Worm (Caenorhabditis elegans) whole organism, L1 larva: ENCODE data around the gene lgc-31.

Experiments used
- C34B4.2 ChIP-seq: sonication (generic microtip); optimal IDR thresholded peaks from 2 replicates; lab custom pipeline; 2017; ENCODE audit warnings: mild to moderate bottlenecking, missing genetic modification characterization, missing compliant biosample characterization
- aha-1 ChIP-seq: fragments of 150-350 bp; optimal IDR thresholded peaks from 2 replicates; lab custom pipeline; 2014; ENCODE audit warnings: missing biosample characterization, missing genetic modification characterization
- blmp-1 ChIP-seq: fragments of 150-350 bp; optimal IDR thresholded peaks from 2 replicates; lab custom pipeline; 2014; ENCODE audit warnings: missing biosample characterization, missing genetic modification characterization
- ceh-63 ChIP-seq: fragments of 200-800 bp; sonication (Bioruptor generic); optimal IDR thresholded peaks from 2 replicates; lab custom pipeline; 2018; ENCODE audit warnings: mild to moderate bottlenecking, missing genetic modification characterization, missing compliant biosample characterization
- ceh-8 ChIP-seq: fragments of 200-800 bp; sonication (Bioruptor generic); optimal IDR thresholded peaks from 2 replicates; lab custom pipeline; 2018; ENCODE audit warnings: mild to moderate bottlenecking, missing genetic modification characterization, moderate library complexity, missing compliant biosample characterization
- ceh-82 ChIP-seq, 3 experiments: fragments of 150-350 bp in 1 of 3; sonication (generic microtip) in 2 of 3; optimal IDR thresholded peaks; 2 replicates each; lab custom pipeline; 2014 to 2017; ENCODE audit warnings: missing biosample characterization in 3 of 3, missing genetic modification characterization in 3 of 3
- efl-1 ChIP-seq, 4 experiments: fragments of 150-350 bp; optimal IDR thresholded peaks in 3 of 4; peaks in 1 of 4; 1 replicate in 1 of 4; 2 replicates in 3 of 4; lab custom pipeline; 2014; ENCODE audit warnings: missing biosample characterization in 2 of 4, missing genetic modification characterization in 2 of 4, missing genetic modification reagents in 2 of 4
- efl-3 ChIP-seq: fragments of 200-800 bp; sonication (Bioruptor generic); optimal IDR thresholded peaks from 2 replicates; lab custom pipeline; 2018; ENCODE audit warnings: mild to moderate bottlenecking, missing genetic modification characterization, missing compliant biosample characterization
- egl-27 ChIP-seq, 2 experiments: fragments of 150-350 bp in 1 of 2; sonication (generic microtip); optimal IDR thresholded peaks; 3 replicates each; lab custom pipeline; 2017 to 2018; ENCODE audit warnings: missing biosample characterization in 2 of 2, missing genetic modification characterization in 2 of 2, missing genetic modification reagents in 2 of 2
- elt-2 ChIP-seq: sonication (generic microtip); optimal IDR thresholded peaks from 2 replicates; lab custom pipeline; 2016; ENCODE audit warnings: missing genetic modification characterization, mild to moderate bottlenecking, inconsistent platforms, missing compliant biosample characterization, missing genetic modification reagents
- elt-3 ChIP-seq, 6 experiments: fragments of 150-350 bp in 1 of 6; sonication (generic microtip); optimal IDR thresholded peaks; 2 replicates each; lab custom pipeline; 2017 to 2018; ENCODE audit warnings: missing biosample characterization in 6 of 6, missing genetic modification characterization in 6 of 6, inconsistent platforms in 1 of 6
- fkh-10 ChIP-seq: sonication (generic microtip); optimal IDR thresholded peaks from 2 replicates; lab custom pipeline; 2017; ENCODE audit warnings: missing biosample characterization, missing genetic modification reagents, missing genetic modification characterization
- fkh-4 ChIP-seq: sonication (generic microtip); optimal IDR thresholded peaks from 2 replicates; lab custom pipeline; 2016; ENCODE audit warnings: missing compliant biosample characterization, missing genetic modification characterization, borderline replicate concordance
- fos-1 ChIP-seq: fragments of 150-350 bp; optimal IDR thresholded peaks from 2 replicates; lab custom pipeline; 2014; ENCODE audit warnings: missing biosample characterization, missing genetic modification characterization
- grh-1 ChIP-seq: fragments of 200-800 bp; sonication (Bioruptor generic); IDR thresholded peaks from 2 replicates; pipeline ENCODE4 v1.3.6; 2022; ENCODE audit warnings: missing genetic modification reagents, missing genetic modification characterization, missing compliant biosample characterization
- jun-1 ChIP-seq: fragments of 150-350 bp; optimal IDR thresholded peaks from 2 replicates; lab custom pipeline; 2014; ENCODE audit warnings: missing biosample characterization, missing genetic modification reagents, missing genetic modification characterization
- lin-14 ChIP-seq: fragments of 200-800 bp; sonication (Bioruptor generic); optimal IDR thresholded peaks from 2 replicates; lab custom pipeline; 2018; ENCODE audit warnings: mild to moderate bottlenecking, missing genetic modification characterization, moderate library complexity, missing compliant biosample characterization
- lin-35 ChIP-seq, 2 experiments: fragments of 150-350 bp; optimal IDR thresholded peaks; 2 replicates each; lab custom pipeline; 2014; ENCODE audit warnings: missing biosample characterization in 2 of 2, missing genetic modification characterization in 2 of 2, missing genetic modification reagents in 2 of 2
- lir-3 ChIP-seq: sonication (generic microtip); optimal IDR thresholded peaks from 2 replicates; lab custom pipeline; 2016; ENCODE audit warnings: mild to moderate bottlenecking, missing genetic modification characterization, moderate library complexity, missing compliant biosample characterization; ENCODE audit not compliant: poor library complexity
- lsy-2 ChIP-seq, 2 experiments: fragments of 150-350 bp; optimal IDR thresholded peaks; 2 replicates each; lab custom pipeline; 2014; ENCODE audit warnings: missing biosample characterization in 2 of 2, missing genetic modification characterization in 2 of 2
- mep-1 ChIP-seq: fragments of 150-350 bp; optimal IDR thresholded peaks from 2 replicates; lab custom pipeline; 2014; ENCODE audit warnings: missing biosample characterization, missing genetic modification characterization
- nhr-12 ChIP-seq: sonication (generic microtip); optimal IDR thresholded peaks from 2 replicates; lab custom pipeline; 2017; ENCODE audit warnings: missing biosample characterization, missing genetic modification characterization
- nhr-19 ChIP-seq: fragments of 200-800 bp; sonication (Bioruptor generic); conservative IDR thresholded peaks from 2 replicates; pipeline ENCODE4 v1.3.6; 2022; ENCODE audit warnings: missing genetic modification characterization, missing compliant biosample characterization
- nhr-20 ChIP-seq: sonication (generic microtip); optimal IDR thresholded peaks from 2 replicates; lab custom pipeline; 2016; ENCODE audit warnings: mild to moderate bottlenecking, missing genetic modification characterization, missing compliant biosample characterization
- nhr-237 ChIP-seq: fragments of 150-350 bp; optimal IDR thresholded peaks from 2 replicates; lab custom pipeline; 2014; ENCODE audit warnings: missing biosample characterization, missing genetic modification characterization
- nhr-77 ChIP-seq: fragments of 150-350 bp; optimal IDR thresholded peaks from 2 replicates; lab custom pipeline; 2014; ENCODE audit warnings: missing biosample characterization, missing genetic modification characterization
- nhr-85 ChIP-seq: sonication (generic microtip); peaks from one replicate; lab custom pipeline; 2016; ENCODE audit warnings: missing genetic modification characterization, inconsistent platforms, missing compliant biosample characterization
- nhr-90 ChIP-seq: sonication (generic microtip); optimal IDR thresholded peaks from 2 replicates; lab custom pipeline; 2016; ENCODE audit warnings: mild to moderate bottlenecking, missing genetic modification characterization, missing compliant biosample characterization; ENCODE audit not compliant: poor library complexity
- pax-3 ChIP-seq: fragments of 200-800 bp; sonication (Bioruptor generic); optimal IDR thresholded peaks from 2 replicates; lab custom pipeline; 2018; ENCODE audit warnings: mild to moderate bottlenecking, missing genetic modification characterization, moderate library complexity, missing compliant biosample characterization
- pqm-1 ChIP-seq: sonication (generic microtip); optimal IDR thresholded peaks from 3 replicates; lab custom pipeline; 2017; ENCODE audit warnings: missing biosample characterization, missing genetic modification characterization
- snu-23 ChIP-seq: sonication (generic microtip); optimal IDR thresholded peaks from 2 replicates; lab custom pipeline; 2016; ENCODE audit warnings: missing genetic modification characterization, missing compliant biosample characterization
- tbx-2 ChIP-seq: sonication (generic microtip); optimal IDR thresholded peaks from 2 replicates; lab custom pipeline; 2016; ENCODE audit warnings: missing genetic modification characterization, missing compliant biosample characterization
- unc-130 ChIP-seq: fragments of 150-350 bp; optimal IDR thresholded peaks from 2 replicates; lab custom pipeline; 2017; ENCODE audit warnings: missing biosample characterization, missing genetic modification characterization, inconsistent platforms
- unc-30 ChIP-seq: sonication (generic microtip); optimal IDR thresholded peaks from 2 replicates; lab custom pipeline; 2017; ENCODE audit warnings: missing biosample characterization, missing genetic modification characterization
- unc-62 ChIP-seq: fragments of 150-350 bp; optimal IDR thresholded peaks from 2 replicates; lab custom pipeline; 2014; ENCODE audit warnings: missing biosample characterization, missing genetic modification reagents, missing genetic modification characterization
- vab-15 ChIP-seq: sonication (generic microtip); optimal IDR thresholded peaks from 2 replicates; lab custom pipeline; 2017; ENCODE audit warnings: missing genotype, mild to moderate bottlenecking, missing genetic modification characterization, missing compliant biosample characterization
- ztf-11 ChIP-seq, 2 experiments: sonication (generic microtip); optimal IDR thresholded peaks; 2 replicates each; lab custom pipeline; 2016 to 2017; ENCODE audit warnings: missing genetic modification characterization in 2 of 2, missing biosample characterization in 1 of 2, missing compliant biosample characterization in 1 of 2

lgc-31 gene

ce11 chrV:15483563-15483962 lies 38.3 kb downstream of the lgc-31 start:
- peak; percentile 45 for TF ChIP-seq blmp-1 (tag; lab: Kevin White, UChicago)
- peak in 1 of 2 experiments; percentile 43 for TF ChIP-seq lin-35 (GFP tag; optimal IDR thresholded peaks at IDR 0.05; lab: Kevin White, UChicago)
- peak in 1 of 6 experiments; percentile 9 for TF ChIP-seq elt-3 (tag; optimal IDR thresholded peaks at IDR 0.05; lab: Kevin White, UChicago)
- TF ChIP-seq nhr-19 = peak; percentile 27; the same call in 1 of the 2 replicates
- TF ChIP-seq elt-2 = peak; percentile 6
- peak; percentile 37 for TF ChIP-seq snu-23
- no peak for TF ChIP-seq nhr-77
- TF ChIP-seq jun-1 (tag; lab: Kevin White, UChicago) = no peak
- TF ChIP-seq nhr-90 (tag; lab: Kevin White, UChicago) = peak; percentile 16
- no peak for TF ChIP-seq unc-130 (tag; lab: Kevin White, UChicago)
- TF ChIP-seq nhr-12 (tag; lab: Kevin White, UChicago) = no peak
- TF ChIP-seq efl-1 (optimal IDR thresholded peaks at IDR 0.05; lab: Kevin White, UChicago) = no peak
- no peak for TF ChIP-seq efl-1 (GFP tag; optimal IDR thresholded peaks at IDR 0.05 in 1 of 2; lab: Kevin White, UChicago)
- TF ChIP-seq nhr-85 (tag; lab: Kevin White, UChicago) = peak; percentile 36
- peak; percentile 17 for TF ChIP-seq mep-1
- TF ChIP-seq nhr-20 = peak; percentile 39
- peak; percentile 57 for TF ChIP-seq lin-14 (GFP tag; lab: Kevin White, UChicago)

ce11 chrV:15481374-15481773 lies 40.4 kb downstream of the lgc-31 start, which contains the start of gene nhr-150:
TSS of gene nhr-150 (minus strand) at chrV:15481465.
- TF ChIP-seq elt-3 (tag; optimal IDR thresholded peaks at IDR 0.05; lab: Kevin White, UChicago) (no peak), ceh-82 (tag; optimal IDR thresholded peaks at IDR 0.05; lab: Kevin White, UChicago) (no peak), lin-35 (GFP tag; optimal IDR thresholded peaks at IDR 0.05; lab: Kevin White, UChicago) (no peak), ceh-8 (GFP tag; lab: Kevin White, UChicago) (no peak), lsy-2 (tag; optimal IDR thresholded peaks at IDR 0.05; lab: Kevin White, UChicago) (no peak), vab-15 (tag; lab: Kevin White, UChicago) (no peak), ztf-11 (tag; optimal IDR thresholded peaks at IDR 0.05; lab: Kevin White, UChicago) (no peak), pax-3 (no peak), unc-30 (no peak), fos-1 (tag; lab: Kevin White, UChicago) (no peak), fkh-10 (GFP tag; lab: Kevin White, UChicago) (no peak), nhr-90 (tag; lab: Kevin White, UChicago) (no peak), unc-62 (GFP tag; lab: Kevin White, UChicago) (no peak), nhr-237 (tag; lab: Kevin White, UChicago) (no peak), nhr-12 (tag; lab: Kevin White, UChicago) (no peak), aha-1 (tag; lab: Kevin White, UChicago) (no peak), nhr-20 (no peak), lin-14 (GFP tag; lab: Kevin White, UChicago) (no peak), pqm-1 (tag; lab: Kevin White, UChicago) (no peak)

ce11 chrV:15480505-15481075 lies 41.2 kb downstream of the lgc-31 start:
- no peak for TF ChIP-seq fkh-4 (tag; lab: Kevin White, UChicago)
- no peak for TF ChIP-seq ceh-63 (GFP tag; lab: Kevin White, UChicago)
- no peak for TF ChIP-seq C34B4.2 (tag; lab: Kevin White, UChicago)
- TF ChIP-seq unc-30 = no peak
- no peak for TF ChIP-seq grh-1 (GFP tag; lab: Robert Waterston, UW)
- no peak for TF ChIP-seq efl-3 (GFP tag; lab: Kevin White, UChicago)
- no peak for TF ChIP-seq nhr-19
- no peak for TF ChIP-seq pqm-1 (tag; lab: Kevin White, UChicago)
- no peak for TF ChIP-seq lir-3 (tag; lab: Kevin White, UChicago)
- no peak for TF ChIP-seq egl-27 (tag; optimal IDR thresholded peaks at IDR 0.05; lab: Kevin White, UChicago)
- no peak for TF ChIP-seq tbx-2
